Fruit fly (Drosophila melanogaster) whole organism, pupa: ENCODE results near the gene RpL27.

ENCODE experiments used
- CG10348 ChIP-seq: fragments of 200-800 bp; sonication (Bioruptor generic); IDR thresholded peaks from 2 replicates; pipeline ENCODE4 v1.3.6; 2022; ENCODE audit warnings: missing biosample characterization, missing genetic modification characterization
- CG12605 ChIP-seq: fragments of 200-800 bp; sonication (Bioruptor generic); IDR thresholded peaks from 2 replicates; pipeline ENCODE4 v1.3.6; 2022; ENCODE audit warnings: missing biosample characterization, missing genetic modification characterization
- CG13204 ChIP-seq: fragments of 200-800 bp; sonication (Bioruptor generic); optimal IDR thresholded peaks from 2 replicates; lab custom pipeline; 2018; ENCODE audit warnings: missing biosample characterization, mild to moderate bottlenecking, missing genetic modification characterization, moderate library complexity
- CG14655 ChIP-seq: fragments of 200-800 bp; sonication (Bioruptor generic); optimal IDR thresholded peaks from 3 replicates; lab custom pipeline; 2017; ENCODE audit warnings: mild to moderate bottlenecking, missing biosample characterization, missing genetic modification reagents, missing genetic modification characterization
- CG15710 ChIP-seq: fragments of 200-800 bp; sonication (Bioruptor generic); optimal IDR thresholded peaks from 2 replicates; lab custom pipeline; 2018; ENCODE audit warnings: missing biosample characterization, mild to moderate bottlenecking, missing genetic modification characterization, moderate library complexity
- CG17806 ChIP-seq: fragments of 200-800 bp; sonication (Bioruptor generic); optimal IDR thresholded peaks from 2 replicates; lab custom pipeline; 2018; ENCODE audit warnings: missing biosample characterization, mild to moderate bottlenecking, missing genetic modification characterization, moderate library complexity
- CG32121 ChIP-seq: fragments of 200-800 bp; sonication (Bioruptor generic); IDR thresholded peaks from 2 replicates; pipeline ENCODE4 v1.3.6; 2022; ENCODE audit warnings: missing biosample characterization, missing genetic modification characterization
- CG34367 ChIP-seq: fragments of 200-800 bp; sonication (Bioruptor generic); optimal IDR thresholded peaks from 2 replicates; lab custom pipeline; 2018; ENCODE audit warnings: missing biosample characterization, mild to moderate bottlenecking, missing genetic modification characterization
- CG4496 ChIP-seq: fragments of 200-800 bp; sonication (Bioruptor generic); IDR thresholded peaks from 3 replicates; pipeline ENCODE4 v1.3.6; 2022; ENCODE audit warnings: missing biosample characterization, missing genetic modification characterization
- CG8159 ChIP-seq: fragments of 200-800 bp; sonication (Bioruptor generic); optimal IDR thresholded peaks from 3 replicates; lab custom pipeline; 2018; ENCODE audit warnings: missing biosample characterization, mild to moderate bottlenecking, missing genetic modification characterization, moderate library complexity
- CG8301 ChIP-seq: fragments of 200-800 bp; sonication (Bioruptor generic); optimal IDR thresholded peaks from 2 replicates; lab custom pipeline; 2018; ENCODE audit warnings: missing biosample characterization, mild to moderate bottlenecking, missing genetic modification characterization
- CG9948 ChIP-seq: fragments of 200-800 bp; sonication (Bioruptor generic); optimal IDR thresholded peaks from 2 replicates; lab custom pipeline; 2018; ENCODE audit warnings: missing biosample characterization, mild to moderate bottlenecking, missing genetic modification characterization, moderate library complexity
- D1 ChIP-seq: fragments of 200-800 bp; sonication (Bioruptor generic); optimal IDR thresholded peaks from 2 replicates; lab custom pipeline; 2018; ENCODE audit warnings: missing biosample characterization, mild to moderate bottlenecking, missing genetic modification characterization, moderate library complexity
- EcR ChIP-seq: fragments of 200-800 bp; sonication (Bioruptor generic); optimal IDR thresholded peaks from 3 replicates; lab custom pipeline; 2019; ENCODE audit warnings: missing biosample characterization, missing genetic modification characterization, mild to moderate bottlenecking, moderate library complexity, missing genetic modification reagents
- Ets98B ChIP-seq: fragments of 200-800 bp; sonication (Bioruptor generic); IDR thresholded peaks from 2 replicates; pipeline ENCODE4 v1.3.6; 2022; ENCODE audit warnings: missing biosample characterization, missing genetic modification characterization
- Pif1A ChIP-seq: fragments of 200-800 bp; sonication (Bioruptor generic); optimal IDR thresholded peaks from 3 replicates; lab custom pipeline; 2016; ENCODE audit warnings: missing biosample characterization, missing genetic modification characterization
- Pif1B ChIP-seq: fragments of 200-800 bp; sonication (Bioruptor generic); optimal IDR thresholded peaks from 3 replicates; lab custom pipeline; 2016; ENCODE audit warnings: missing biosample characterization, missing genetic modification characterization
- Snoo ChIP-seq: fragments of 200-800 bp; sonication (Bioruptor generic); optimal IDR thresholded peaks from 3 replicates; lab custom pipeline; 2017; ENCODE audit warnings: missing biosample characterization, mild to moderate bottlenecking, missing genetic modification characterization, inconsistent platforms
- fd96Ca ChIP-seq: fragments of 200-800 bp; sonication (Bioruptor generic); IDR thresholded peaks from 3 replicates; pipeline ENCODE4 v1.3.6; 2022; ENCODE audit warnings: missing biosample characterization, missing genetic modification characterization
- gl ChIP-seq: fragments of 200-800 bp; sonication (Bioruptor generic); optimal IDR thresholded peaks from 2 replicates; lab custom pipeline; 2018; ENCODE audit warnings: missing biosample characterization, mild to moderate bottlenecking, missing genetic modification characterization
- rn ChIP-seq: fragments of 200-800 bp; sonication (Bioruptor generic); IDR thresholded peaks from 2 replicates; pipeline ENCODE4 v1.3.6; 2022; ENCODE audit warnings: missing biosample characterization, missing genetic modification characterization

Gene RpL27

DNA sequence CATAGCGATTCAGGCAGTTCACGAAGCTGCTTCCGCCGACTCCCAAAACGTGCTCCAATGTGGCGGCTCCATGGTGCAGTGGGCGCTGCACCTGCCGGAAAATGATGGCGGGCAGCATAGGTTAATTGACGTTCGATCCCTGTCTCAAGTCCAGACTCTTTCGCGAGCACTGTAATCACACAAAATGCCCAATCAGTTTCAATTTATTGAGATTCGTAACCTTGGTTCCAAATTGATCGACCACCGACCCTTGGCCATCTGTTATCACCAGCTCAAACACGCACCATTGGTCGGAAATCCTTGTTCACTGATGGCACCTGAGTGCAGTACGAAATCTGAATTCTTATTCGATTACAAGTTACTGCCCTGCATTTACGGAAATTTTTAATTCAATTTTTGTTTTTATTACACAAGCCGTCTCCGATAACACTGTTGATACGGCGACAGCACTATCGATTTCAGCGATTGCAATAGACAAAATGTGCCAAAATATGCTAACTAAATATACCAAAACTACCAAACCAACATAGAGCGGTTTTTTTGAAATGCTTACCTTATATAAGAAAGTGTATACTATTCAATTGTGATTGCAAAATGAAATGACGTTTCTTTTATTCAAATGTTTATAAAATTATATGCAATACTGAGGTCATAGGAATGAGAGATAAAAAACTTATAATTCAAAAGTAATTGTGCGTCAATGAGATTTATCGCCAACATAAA is 2.0 kb upstream of the RpL27 start, which contains the start of gene CLS:
TSS of gene CLS (minus strand) at position 673 of the 723 bp plus-strand sequence.
- TF ChIP-seq CG10348 (GFP tag; lab: Robert Waterston, UW), result no peak
- no peak for TF ChIP-seq CG14655 (GFP tag; lab: Kevin White, UChicago)
- no peak for TF ChIP-seq fd96Ca (GFP tag; lab: Robert Waterston, UW)
- TF ChIP-seq D1 (tag; lab: Kevin White, UChicago), result no peak
- no peak for TF ChIP-seq Snoo (tag; lab: Kevin White, UChicago)
- TF ChIP-seq CG8159 (tag; lab: Kevin White, UChicago), result no peak
- no peak for TF ChIP-seq CG17806 (tag; lab: Kevin White, UChicago)
- TF ChIP-seq CG34367 (tag; lab: Kevin White, UChicago), result no peak
- TF ChIP-seq Pif1B (GFP tag; lab: Kevin White, UChicago), result no peak
- TF ChIP-seq CG9948 (tag; lab: Kevin White, UChicago), result no peak
- TF ChIP-seq CG32121 (GFP tag; lab: Robert Waterston, UW), result no peak
- no peak for TF ChIP-seq CG8301 (tag; lab: Kevin White, UChicago)
- no peak for TF ChIP-seq Ets98B (GFP tag; lab: Robert Waterston, UW)
- no peak for TF ChIP-seq CG15710
- TF ChIP-seq CG12605, result no peak
- no peak for TF ChIP-seq rn
- no peak for TF ChIP-seq Pif1A (GFP tag; lab: Kevin White, UChicago)

DNA sequence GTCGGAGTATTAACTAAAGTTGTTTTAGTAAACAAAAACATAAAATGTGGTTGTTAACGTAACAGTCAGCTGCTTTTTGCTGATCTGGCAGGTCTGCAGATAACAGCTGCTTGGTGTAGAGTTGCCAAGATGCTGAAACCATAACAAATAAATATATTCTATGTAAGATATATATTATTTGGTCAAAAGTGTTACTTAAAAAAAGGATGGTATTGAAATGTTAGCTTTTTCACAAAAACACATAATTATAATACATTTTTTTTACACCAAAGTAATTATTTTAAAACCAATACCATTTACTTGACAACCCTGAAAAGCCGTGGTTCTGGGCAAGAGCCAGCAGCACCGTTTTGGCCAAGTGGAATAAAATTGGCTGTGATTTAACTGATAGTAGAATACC is 4.3 kb downstream of the RpL27 start, which contains the start of the genes CG4743 and Idh3g:
TSS of gene CG4743 (minus strand) at position 23 of the 400 bp plus-strand sequence.
TSS of gene Idh3g (plus strand) at position 318 of the 400 bp plus-strand sequence.
- TF ChIP-seq CG12605 (peak; percentile 95), CG13204 (GFP tag; lab: Kevin White, UChicago) (no peak), CG17806 (tag; lab: Kevin White, UChicago) (peak; percentile 96), Pif1A (GFP tag; lab: Kevin White, UChicago) (peak; percentile 92), Ets98B (GFP tag; lab: Robert Waterston, UW) (peak; percentile 94), rn (peak; percentile 80), CG4496 (GFP tag; lab: Robert Waterston, UW) (peak; percentile 95), CG10348 (GFP tag; lab: Robert Waterston, UW) (peak; percentile 80), CG8301 (tag; lab: Kevin White, UChicago) (peak; percentile 93), CG9948 (tag; lab: Kevin White, UChicago) (peak; percentile 96), CG15710 (peak; percentile 96), CG8159 (tag; lab: Kevin White, UChicago) (peak; percentile 96), CG32121 (GFP tag; lab: Robert Waterston, UW) (peak; percentile 94), Snoo (tag; lab: Kevin White, UChicago) (peak; percentile 95), gl (tag; lab: Kevin White, UChicago) (peak; percentile 82), CG14655 (GFP tag; lab: Kevin White, UChicago) (peak; percentile 94), EcR (no peak), D1 (tag; lab: Kevin White, UChicago) (peak; percentile 76), Pif1B (GFP tag; lab: Kevin White, UChicago) (peak; percentile 93), fd96Ca (GFP tag; lab: Robert Waterston, UW) (peak; percentile 86), CG34367 (tag; lab: Kevin White, UChicago) (peak; percentile 94)
- TF ChIP-seq, all 21 proteins: peak for 19

DNA sequence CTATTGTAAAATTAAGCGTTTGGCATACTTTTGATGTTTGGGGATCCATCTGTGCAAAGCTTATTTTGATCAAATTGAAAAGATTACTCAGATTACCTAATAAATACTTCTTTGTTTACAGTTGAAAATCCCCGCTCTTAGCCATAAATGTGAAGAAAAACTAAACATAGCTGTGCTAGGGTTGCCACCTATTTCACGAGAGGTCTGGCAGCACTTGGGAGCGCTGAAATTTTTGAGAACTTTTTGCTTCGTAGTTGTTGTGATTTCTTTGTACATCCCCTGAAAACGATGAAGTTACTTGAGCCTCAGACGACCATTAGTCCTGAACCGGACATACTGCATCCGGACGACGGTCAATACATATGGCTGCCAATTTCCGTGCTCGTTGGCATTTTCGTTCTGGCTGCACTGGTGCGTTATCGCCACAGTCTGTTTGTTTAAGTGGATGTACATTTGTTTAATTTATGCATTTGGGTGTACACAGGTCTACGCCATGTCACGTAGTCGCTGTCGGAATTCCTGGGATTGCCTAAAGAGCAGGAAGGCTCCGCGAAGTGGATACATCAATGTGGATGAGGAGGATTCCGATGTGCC is 6.3 kb downstream of the RpL27 start, which contains the start of the genes CG4730 and CG5039:
TSS of gene CG4730 (minus strand) at position 194 of the 594 bp plus-strand sequence.
TSS of gene CG5039 (plus strand) at position 195 of the 594 bp plus-strand sequence.
- TF ChIP-seq CG4496 (GFP tag; lab: Robert Waterston, UW), result no peak
- no peak for TF ChIP-seq CG12605

DNA sequence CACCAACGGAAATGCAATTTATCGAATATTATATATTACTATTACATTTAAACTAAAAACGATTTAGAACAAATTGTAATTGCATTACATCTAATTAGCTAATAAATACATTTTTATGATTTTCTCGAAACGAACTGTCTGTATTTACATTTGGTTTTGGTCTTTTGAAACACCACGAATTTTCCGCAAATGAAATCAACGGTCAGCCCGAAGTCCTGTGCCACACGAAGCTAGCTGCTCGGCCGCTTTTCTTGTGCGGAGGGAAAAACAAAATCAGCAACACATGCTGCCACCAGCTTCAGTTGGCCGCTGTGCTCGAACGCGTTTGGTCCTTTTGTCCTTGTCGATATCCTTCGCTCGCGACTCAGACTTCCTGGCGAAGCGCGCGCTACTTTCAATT is 19.3 kb downstream of the RpL27 start, which contains the start of gene Lgr3:
TSS of gene Lgr3 (plus strand) at position 301 of the 400 bp plus-strand sequence.
- TF ChIP-seq CG8159 (tag; lab: Kevin White, UChicago) (no peak), rn (no peak), CG15710 (no peak), Snoo (tag; lab: Kevin White, UChicago) (no peak), Pif1B (GFP tag; lab: Kevin White, UChicago) (no peak)

DNA sequence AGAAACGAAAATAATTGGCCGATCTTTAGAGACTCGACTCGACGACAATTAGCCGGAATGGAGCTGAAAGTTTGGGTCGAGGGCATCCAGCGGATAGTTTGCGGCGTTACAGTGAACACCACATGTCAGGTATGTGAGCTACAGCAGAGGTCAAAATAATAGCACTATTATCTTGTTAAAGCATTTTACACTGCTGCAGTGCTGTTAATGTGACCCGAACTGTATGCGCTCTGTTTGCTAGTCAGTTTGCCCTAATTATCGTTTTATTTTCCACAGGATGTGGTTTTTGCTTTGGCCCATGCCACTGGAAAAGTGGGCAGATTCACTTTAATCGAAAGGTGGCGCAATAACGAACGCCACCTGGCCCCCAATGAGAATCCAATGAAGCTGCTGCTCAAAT is 22.5 kb downstream of the RpL27 start:
- TF ChIP-seq CG13204 (GFP tag; lab: Kevin White, UChicago) (no peak), Ets98B (GFP tag; lab: Robert Waterston, UW) (no peak; the same call in 1 of the 2 replicates), CG34367 (tag; lab: Kevin White, UChicago) (no peak), EcR (no peak), CG14655 (GFP tag; lab: Kevin White, UChicago) (no peak)
